Fruit fly (Drosophila melanogaster): ENCODE results near the gene IFT46.

The IFT46 gene

dm6 chr2L:18625470-18625869 lies 9.6 kb upstream of the IFT46 start (continued):
- peak; percentile 23 for TF ChIP-seq nau (GFP tag; optimal IDR thresholded peaks at IDR 0.05)
- no peak for TF ChIP-seq lmd (GFP tag; IDR thresholded peaks at IDR 0.05)
- no peak for TF ChIP-seq CG11560 (tag; IDR thresholded peaks at IDR 0.05)
- TF ChIP-seq CG2120 (GFP tag; optimal IDR thresholded peaks at IDR 0.05), result no peak
- no peak for TF ChIP-seq CG17385 (GFP tag; optimal IDR thresholded peaks at IDR 0.05)
- no peak for TF ChIP-seq Hr39 (optimal IDR thresholded peaks at IDR 0.05)
- TF ChIP-seq CTCF (GFP tag; optimal IDR thresholded peaks at IDR 0.05), result no peak
- no peak for TF ChIP-seq HmgD (GFP tag; optimal IDR thresholded peaks at IDR 0.05)
- TF ChIP-seq jumu (GFP tag; optimal IDR thresholded peaks at IDR 0.05), result no peak
- no peak for TF ChIP-seq repo (GFP tag; optimal IDR thresholded peaks at IDR 0.05)
- TF ChIP-seq CG1024 (GFP tag; IDR thresholded peaks at IDR 0.05), result no peak
- no peak for TF ChIP-seq CG18619 (GFP tag; optimal IDR thresholded peaks at IDR 0.05)
- no peak for TF ChIP-seq sr (GFP tag; IDR thresholded peaks at IDR 0.05)
- no peak for TF ChIP-seq MBD-R2 (GFP tag; IDR thresholded peaks at IDR 0.05)
- peak; percentile 32; the same call in 1 of the 2 replicates for TF ChIP-seq sim (GFP tag; IDR thresholded peaks at IDR 0.05)
- TF ChIP-seq YL-1 (GFP tag; optimal IDR thresholded peaks at IDR 0.05), result no peak
- TF ChIP-seq al (GFP tag; IDR thresholded peaks at IDR 0.05), result no peak
- TF ChIP-seq CG3281 (GFP tag; optimal IDR thresholded peaks at IDR 0.05), result no peak
- no peak for TF ChIP-seq Lim3 (GFP tag; IDR thresholded peaks at IDR 0.05)
- TF ChIP-seq CG17361 (GFP tag; IDR thresholded peaks at IDR 0.05), result no peak
- no peak for TF ChIP-seq pfk (GFP tag; optimal IDR thresholded peaks at IDR 0.05)
- no peak for TF ChIP-seq zfh1 (GFP tag; IDR thresholded peaks at IDR 0.05)
- no peak for TF ChIP-seq CG10654 (GFP tag; optimal IDR thresholded peaks at IDR 0.05)
- TF ChIP-seq Drgx (GFP tag; IDR thresholded peaks at IDR 0.05), result no peak
- no peak for TF ChIP-seq Dbx (GFP tag; IDR thresholded peaks at IDR 0.05)
- peak; percentile 54 for TF ChIP-seq ac (GFP tag; optimal IDR thresholded peaks at IDR 0.05)
- TF ChIP-seq Dp (GFP tag; optimal IDR thresholded peaks at IDR 0.05), result no peak
- TF ChIP-seq CG2116 (GFP tag; optimal IDR thresholded peaks at IDR 0.05), result no peak
- TF ChIP-seq CG15514 (GFP tag; optimal IDR thresholded peaks at IDR 0.05), result peak; percentile 23
- no peak for TF ChIP-seq sna (GFP tag; IDR thresholded peaks at IDR 0.05; ENCODE audit: partially characterized antibody)
- TF ChIP-seq bab2 (GFP tag; optimal IDR thresholded peaks at IDR 0.05), result peak; percentile 24
- no peak for TF ChIP-seq btn (GFP tag; optimal IDR thresholded peaks at IDR 0.05)
- TF ChIP-seq bcd (GFP tag; optimal IDR thresholded peaks at IDR 0.05), result no peak
- no peak for TF ChIP-seq Ada2b (GFP tag; IDR thresholded peaks at IDR 0.05)
- no peak for TF ChIP-seq CG17328 (GFP tag; IDR thresholded peaks at IDR 0.05)
- TF ChIP-seq Eip74EF (GFP tag; optimal IDR thresholded peaks at IDR 0.05), result no peak
- TF ChIP-seq Bteb2 (GFP tag; optimal IDR thresholded peaks at IDR 0.05), result no peak
- no peak for TF ChIP-seq B-H2 (GFP tag; optimal IDR thresholded peaks at IDR 0.05)
- no peak for TF ChIP-seq Blimp-1 (GFP tag; optimal IDR thresholded peaks at IDR 0.05)
- TF ChIP-seq esg (GFP tag; conservative IDR thresholded peaks at IDR 0.05), result no peak
- TF ChIP-seq Optix (GFP tag; IDR thresholded peaks at IDR 0.05), result no peak
- peak; percentile 9 for TF ChIP-seq CG7556 (GFP tag; optimal IDR thresholded peaks at IDR 0.05)
- TF ChIP-seq oc (tag; optimal IDR thresholded peaks at IDR 0.05), result no peak
- no peak for TF ChIP-seq jing (GFP tag; optimal IDR thresholded peaks at IDR 0.05)
- TF ChIP-seq vnd (GFP tag; IDR thresholded peaks at IDR 0.05; ENCODE audit: partially characterized antibody), result no peak
- no peak for TF ChIP-seq CG11504 (tag; optimal IDR thresholded peaks at IDR 0.05)
- no peak for TF ChIP-seq gro (GFP tag; optimal IDR thresholded peaks at IDR 0.05)
- no peak for TF ChIP-seq Vsx1 (GFP tag; optimal IDR thresholded peaks at IDR 0.05)
- TF ChIP-seq CG13296 (GFP tag; optimal IDR thresholded peaks at IDR 0.05), result peak; percentile 31
- TF ChIP-seq salm (tag; optimal IDR thresholded peaks at IDR 0.05), result no peak
- no peak for TF ChIP-seq wor (GFP tag; IDR thresholded peaks at IDR 0.05)
- no peak for TF ChIP-seq CG11093 (GFP tag; IDR thresholded peaks at IDR 0.05)
- peak; percentile 48 for TF ChIP-seq CG33557 (GFP tag; optimal IDR thresholded peaks at IDR 0.05)
